Worm (Caenorhabditis elegans) whole organism, L1 larva: ENCODE results near the gene T23F11.11.

Source experiments
- aly-2 ChIP-seq: fragments of 150-350 bp; optimal IDR thresholded peaks from 2 replicates; lab custom pipeline; 2014; ENCODE audit warnings: missing biosample characterization, missing genetic modification characterization
- blmp-1 ChIP-seq: fragments of 150-350 bp; optimal IDR thresholded peaks from 2 replicates; lab custom pipeline; 2014; ENCODE audit warnings: missing biosample characterization, missing genetic modification characterization
- ceh-63 ChIP-seq: fragments of 200-800 bp; sonication (Bioruptor generic); optimal IDR thresholded peaks from 2 replicates; lab custom pipeline; 2018; ENCODE audit warnings: mild to moderate bottlenecking, missing genetic modification characterization, missing compliant biosample characterization
- elt-2 ChIP-seq: sonication (generic microtip); optimal IDR thresholded peaks from 2 replicates; lab custom pipeline; 2016; ENCODE audit warnings: missing genetic modification characterization, mild to moderate bottlenecking, inconsistent platforms, missing compliant biosample characterization, missing genetic modification reagents
- elt-3 ChIP-seq, 6 experiments: fragments of 150-350 bp in 1 of 6; sonication (generic microtip); optimal IDR thresholded peaks; 2 replicates each; lab custom pipeline; 2017 to 2018; ENCODE audit warnings: missing biosample characterization in 6 of 6, missing genetic modification characterization in 6 of 6, inconsistent platforms in 1 of 6
- lin-15B ChIP-seq: fragments of 150-350 bp; sonication (generic microtip); optimal IDR thresholded peaks from 3 replicates; lab custom pipeline; 2014; ENCODE audit warnings: missing biosample characterization, missing genetic modification characterization
- lin-35 ChIP-seq, 2 experiments: fragments of 150-350 bp; optimal IDR thresholded peaks; 2 replicates each; lab custom pipeline; 2014; ENCODE audit warnings: missing biosample characterization in 2 of 2, missing genetic modification characterization in 2 of 2, missing genetic modification reagents in 2 of 2
- nhr-11 ChIP-seq: fragments of 150-350 bp; optimal IDR thresholded peaks from 2 replicates; lab custom pipeline; 2014; ENCODE audit warnings: missing biosample characterization, missing genetic modification characterization
- nhr-85 ChIP-seq: sonication (generic microtip); peaks from one replicate; lab custom pipeline; 2016; ENCODE audit warnings: missing genetic modification characterization, inconsistent platforms, missing compliant biosample characterization
- pag-3 ChIP-seq: sonication (generic microtip); optimal IDR thresholded peaks from 2 replicates; lab custom pipeline; 2017; ENCODE audit warnings: missing genetic modification characterization, mild to moderate bottlenecking, missing compliant biosample characterization, antibody characterized with exemption, borderline replicate concordance; ENCODE audit not compliant: insufficient read depth
- sptf-1 ChIP-seq: fragments of 150-350 bp; optimal IDR thresholded peaks from 2 replicates; lab custom pipeline; 2014; ENCODE audit warnings: missing biosample characterization, missing genetic modification characterization
- zag-1 ChIP-seq: fragments of 150-350 bp; optimal IDR thresholded peaks from 2 replicates; lab custom pipeline; 2014; ENCODE audit warnings: missing biosample characterization, missing genetic modification characterization
- ztf-11 ChIP-seq, 2 experiments: sonication (generic microtip); optimal IDR thresholded peaks; 2 replicates each; lab custom pipeline; 2016 to 2017; ENCODE audit warnings: missing genetic modification characterization in 2 of 2, missing biosample characterization in 1 of 2, missing compliant biosample characterization in 1 of 2

DNA sequence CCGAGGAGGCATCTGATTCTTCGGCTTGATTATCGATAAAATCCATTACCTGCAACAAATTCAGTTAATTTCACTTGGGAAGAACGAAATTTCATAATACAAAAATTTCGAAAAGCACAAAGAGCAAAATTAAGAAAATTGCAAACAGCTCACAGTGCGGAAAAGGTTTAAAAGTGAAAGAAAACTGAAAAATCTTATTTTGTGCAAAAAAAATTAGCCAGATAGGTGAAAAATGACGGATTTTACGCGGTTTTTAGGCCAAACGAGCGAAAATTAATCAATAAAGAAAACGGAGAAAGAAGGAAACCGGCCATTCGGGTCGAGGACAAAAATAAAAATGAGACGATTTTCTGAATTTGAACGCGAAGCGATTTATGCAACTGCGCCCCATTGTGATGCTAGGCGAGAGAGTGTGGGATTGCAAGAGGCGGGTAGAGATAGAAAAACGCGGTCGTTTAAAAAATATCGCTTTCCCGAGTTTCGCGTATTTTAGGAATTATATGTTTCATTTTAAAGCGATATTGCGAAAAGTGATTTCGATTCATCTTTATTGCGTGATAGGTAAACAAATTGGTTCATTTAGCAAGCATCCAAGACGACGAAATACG, 49.3 kb upstream of the T23F11.11 start, which contains the start of gene emb-5:
- TF ChIP-seq elt-2 (tag; lab: Kevin White, UChicago), result peak; percentile 9
- TF ChIP-seq nhr-85 (tag; lab: Kevin White, UChicago), result peak; percentile 80
- TF ChIP-seq blmp-1, result no peak
- TF ChIP-seq lin-35 (GFP tag; optimal IDR thresholded peaks at IDR 0.05; lab: Kevin White, UChicago), result peak; percentile 96 to 98
- peak; percentile 7 for TF ChIP-seq aly-2
- TF ChIP-seq ztf-11 (tag; optimal IDR thresholded peaks at IDR 0.05; lab: Kevin White, UChicago), result no peak
- TF ChIP-seq zag-1 (tag; lab: Kevin White, UChicago), result no peak
- no peak for TF ChIP-seq ceh-63
- no peak for TF ChIP-seq pag-3 (tag; lab: Kevin White, UChicago)
- peak in 1 of 6 experiments; percentile 38 for TF ChIP-seq elt-3 (tag; optimal IDR thresholded peaks at IDR 0.05; lab: Kevin White, UChicago)
- TF ChIP-seq nhr-11 (tag; lab: Kevin White, UChicago), result no peak
- no peak for TF ChIP-seq sptf-1 (tag; lab: Kevin White, UChicago)
- TF ChIP-seq lin-15B, result peak; percentile 74
